Worm (Caenorhabditis elegans): Measurements from ENCODE around the gene mip-1.

DNA sequence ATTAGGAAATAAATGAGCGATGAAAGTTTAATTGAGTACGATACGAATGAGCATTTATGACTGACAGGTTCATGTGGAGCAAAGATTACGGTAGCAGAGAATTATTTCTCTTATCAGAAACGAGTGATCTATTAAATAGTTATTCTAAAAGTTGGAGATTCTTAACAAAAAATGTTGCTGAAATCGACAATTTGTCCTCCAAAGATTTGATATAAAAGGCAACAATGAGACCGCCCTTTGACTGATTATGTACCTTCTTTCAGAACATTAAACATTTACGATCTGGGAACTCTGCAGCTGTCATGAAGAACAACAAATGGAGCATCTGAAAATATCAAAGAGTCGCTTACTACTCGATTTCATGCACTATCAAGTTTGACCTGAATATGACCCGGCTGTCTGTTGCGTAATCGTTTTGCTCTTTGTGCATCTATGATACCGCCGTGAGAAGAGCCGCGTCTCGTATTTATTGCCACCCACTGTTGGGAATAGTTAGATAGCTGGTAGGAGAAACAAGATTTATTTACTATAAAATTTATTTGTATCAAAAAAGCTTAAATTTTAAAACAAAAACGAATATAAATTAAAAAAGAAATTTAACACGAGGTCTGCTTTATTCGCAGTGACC lies 16.8 kb downstream of the mip-1 start, which contains the start of gene pal-1:
- TF ChIP-seq F13H6.1 (tag; optimal IDR thresholded peaks at IDR 0.05) (no peak), hlh-30 (tag; optimal IDR thresholded peaks at IDR 0.05; ENCODE audit: insufficient read depth) (no peak), lin-11 (tag; optimal IDR thresholded peaks at IDR 0.05) (no peak), K09A11.1 (tag; optimal IDR thresholded peaks at IDR 0.05; ENCODE audit: insufficient read depth) (no peak), K02D7.2 (tag; optimal IDR thresholded peaks at IDR 0.05) (no peak), sox-2 (GFP tag; IDR thresholded peaks at IDR 0.05) (no peak), Y22D7AL.16 (tag; optimal IDR thresholded peaks at IDR 0.05) (no peak), nhr-11 (tag; optimal IDR thresholded peaks at IDR 0.05) (no peak), nfya-1 (tag; optimal IDR thresholded peaks at IDR 0.05) (no peak)

Data from whole organism, late embryonic.